Fruit fly (Drosophila melanogaster): ENCODE data around the gene promL.

Gene promL

DNA sequence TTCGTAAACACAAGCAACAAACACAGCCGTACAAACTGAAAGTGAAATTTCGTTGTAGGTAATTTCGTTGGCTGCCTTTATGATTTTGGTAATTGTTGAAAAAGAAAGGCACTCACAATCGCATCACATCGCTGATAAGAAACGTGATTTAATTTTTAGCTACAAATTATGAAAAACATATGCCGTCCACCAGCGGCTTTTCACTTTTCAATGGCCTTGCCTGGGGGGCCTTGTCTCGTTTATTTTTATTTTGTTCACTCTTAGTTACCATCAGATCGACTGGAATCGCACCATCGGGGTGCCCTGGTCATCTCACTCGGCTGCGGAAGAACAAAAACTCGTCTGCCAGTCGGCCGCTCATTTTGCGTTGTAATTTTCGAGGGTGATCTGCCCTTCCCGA is 18.6 kb downstream of the promL start:
- TF ChIP-seq CG16815 (GFP tag; optimal IDR thresholded peaks at IDR 0.05) = no peak
- TF ChIP-seq CG11398 (GFP tag; optimal IDR thresholded peaks at IDR 0.05) = no peak
- no peak for TF ChIP-seq CG13296 (GFP tag; optimal IDR thresholded peaks at IDR 0.05)
- no peak for TF ChIP-seq onecut (GFP tag; IDR thresholded peaks at IDR 0.05)
- TF ChIP-seq trh (GFP tag; optimal IDR thresholded peaks at IDR 0.05) = no peak
- no peak for TF ChIP-seq CG10543 (GFP tag; optimal IDR thresholded peaks at IDR 0.05)
- peak; percentile 87 for TF ChIP-seq Blimp-1 (GFP tag; optimal IDR thresholded peaks at IDR 0.05)

DNA sequence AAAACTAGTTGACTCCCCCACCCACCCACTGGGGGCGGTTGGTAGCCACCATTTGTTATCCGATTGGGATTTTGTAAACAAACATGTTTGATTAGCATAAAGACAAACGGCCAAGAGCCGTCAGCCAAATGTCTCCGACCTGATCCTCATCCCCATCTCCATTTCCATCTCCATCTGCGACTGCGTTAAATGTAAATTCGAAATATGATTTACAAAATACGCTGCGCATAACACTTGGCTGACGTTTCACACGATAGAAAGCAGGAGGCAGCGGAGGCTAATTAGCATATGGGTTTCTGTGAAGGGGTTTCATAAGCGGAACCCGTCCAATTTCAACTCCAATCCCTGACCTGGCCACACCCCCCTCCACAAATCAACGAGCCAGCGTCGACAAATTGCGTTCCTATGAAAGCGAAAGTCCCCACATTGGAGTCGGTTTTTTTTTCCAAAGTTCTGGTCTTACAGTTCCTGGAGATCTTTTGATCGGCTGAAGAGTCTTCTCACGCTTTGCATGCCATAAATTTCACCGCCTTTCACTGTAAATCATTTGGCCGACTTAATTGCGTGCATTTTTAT is 19.4 kb downstream of the promL start:
- TF ChIP-seq Hr78 (GFP tag; optimal IDR thresholded peaks at IDR 0.05) = peak in 1 of 2 experiments; percentile 41
- peak; percentile 61 for TF ChIP-seq oc (tag; optimal IDR thresholded peaks at IDR 0.05)
- peak; percentile 93 for TF ChIP-seq Blimp-1 (GFP tag; optimal IDR thresholded peaks at IDR 0.05)
- TF ChIP-seq Nf-YC (tag; optimal IDR thresholded peaks at IDR 0.05) = no peak
- TF ChIP-seq chinmo (GFP tag; IDR thresholded peaks at IDR 0.05; ENCODE audit: partially characterized antibody) = 0 out of 4 replicates have a peak, but pooled peaks have one; percentile 42
- TF ChIP-seq CG42726 (GFP tag; IDR thresholded peaks at IDR 0.05; ENCODE audit: partially characterized antibody) = no peak
- TF ChIP-seq CG14014 (GFP tag; IDR thresholded peaks at IDR 0.05) = no peak
- no peak for TF ChIP-seq CG2116 (GFP tag; optimal IDR thresholded peaks at IDR 0.05)
- TF ChIP-seq abd-A (tag; optimal IDR thresholded peaks at IDR 0.05) = peak; percentile 69
- no peak for TF ChIP-seq cad (GFP tag; optimal IDR thresholded peaks at IDR 0.05)
- peak; percentile 39 for TF ChIP-seq CG12769 (tag; optimal IDR thresholded peaks at IDR 0.05)
- 0 out of 2 replicates have a peak, but pooled peaks have one; percentile 40 for TF ChIP-seq Awh (GFP tag; IDR thresholded peaks at IDR 0.05)
- TF ChIP-seq Pdp1 (GFP tag; optimal IDR thresholded peaks at IDR 0.05) = peak in 1 of 2 experiments; percentile 35
- TF ChIP-seq vvl (GFP tag; IDR thresholded peaks at IDR 0.05) = peak; percentile 78; the same call in 1 of the 2 replicates

dm6 chr3L:3106908-3107821 is 20.4 kb downstream of the promL start, which contains the start of gene Cht7:
Cht7 (minus strand) TSS chr3L:3106958.
- peak; percentile 90 for TF ChIP-seq Adf1 (GFP tag; IDR thresholded peaks at IDR 0.05)
- no peak for TF ChIP-seq CG6791 (GFP tag; IDR thresholded peaks at IDR 0.05; ENCODE audit: partially characterized antibody)
- peak; percentile 51 for TF ChIP-seq Mes4 (GFP tag; optimal IDR thresholded peaks at IDR 0.05)
- TF ChIP-seq CG43689 (GFP tag; IDR thresholded peaks at IDR 0.05) = peak; percentile 29; the same call in 1 of the 2 replicates
- TF ChIP-seq CG10654 (GFP tag; optimal IDR thresholded peaks at IDR 0.05) = peak; percentile 49
- TF ChIP-seq vfl (GFP tag; optimal IDR thresholded peaks at IDR 0.05) = peak; percentile 42
- TF ChIP-seq Awh (GFP tag; IDR thresholded peaks at IDR 0.05) = peak; percentile 81
- peak; percentile 83 for TF ChIP-seq Chrac-16 (GFP tag; optimal IDR thresholded peaks at IDR 0.05)
- peak; percentile 72 for TF ChIP-seq twi (tag; optimal IDR thresholded peaks at IDR 0.05)
- peak; percentile 94 for TF ChIP-seq CG15269 (tag; optimal IDR thresholded peaks at IDR 0.05)
- TF ChIP-seq esg (GFP tag; conservative IDR thresholded peaks at IDR 0.05) = peak; percentile 79
- TF ChIP-seq Dip2 (GFP tag; IDR thresholded peaks at IDR 0.05) = no peak; the same call in 1 of the 2 replicates
- TF ChIP-seq CG14014 (GFP tag; IDR thresholded peaks at IDR 0.05) = peak; percentile 74
- TF ChIP-seq pzg (GFP tag; optimal IDR thresholded peaks at IDR 0.05) = no peak
- TF ChIP-seq CG12659 (GFP tag; optimal IDR thresholded peaks at IDR 0.05) = peak; percentile 92
- TF ChIP-seq Jarid2 (GFP tag; optimal IDR thresholded peaks at IDR 0.05) = peak; percentile 64
- peak; percentile 91 for TF ChIP-seq CG30403 (GFP tag; optimal IDR thresholded peaks at IDR 0.05)
- peak; percentile 75 for TF ChIP-seq cwo (GFP tag; optimal IDR thresholded peaks at IDR 0.05)
- TF ChIP-seq Usf (GFP tag; optimal IDR thresholded peaks at IDR 0.05) = peak; percentile 62
- TF ChIP-seq HmgD (GFP tag; optimal IDR thresholded peaks at IDR 0.05) = no peak
- no peak for TF ChIP-seq HLH4C (GFP tag; IDR thresholded peaks at IDR 0.05; ENCODE audit: partially characterized antibody)
- no peak; the same call in 1 of the 2 replicates for TF ChIP-seq Ravus (GFP tag; IDR thresholded peaks at IDR 0.05)
- TF ChIP-seq CG4404 (GFP tag; IDR thresholded peaks at IDR 0.05) = peak; percentile 58
- TF ChIP-seq dimm (GFP tag; IDR thresholded peaks at IDR 0.05) = peak; percentile 50; the same call in 1 of the 2 replicates
- TF ChIP-seq CG9215 (GFP tag; IDR thresholded peaks at IDR 0.05) = peak; percentile 74
- TF ChIP-seq CG9797 (GFP tag; optimal IDR thresholded peaks at IDR 0.05) = peak; percentile 2
